Worm (Caenorhabditis elegans) whole organism, L2 larva: Measurements from ENCODE around the gene fbxb-16.
A peak's percentile ranks its signal among the peaks of the same experiment; 100 is the strongest.
"Not testable (repeated sequence)": the region's sequence is repeated elsewhere in the genome, so short reads cannot be mapped to it uniquely, and the experiment has no call there.

Experiments used
- F13H6.1 ChIP-seq: sonication (generic microtip); optimal IDR thresholded peaks from 2 replicates; lab custom pipeline; 2016; ENCODE audit warnings: missing genetic modification characterization, missing compliant biosample characterization
- R02D3.7 ChIP-seq: fragments of 150-350 bp; optimal IDR thresholded peaks from 2 replicates; lab custom pipeline; 2014; ENCODE audit warnings: missing biosample characterization, missing genetic modification characterization
- ZK546.5 ChIP-seq: sonication (generic microtip); optimal IDR thresholded peaks from 2 replicates; lab custom pipeline; 2017; ENCODE audit warnings: missing biosample characterization, missing genetic modification characterization
- aly-2 ChIP-seq: fragments of 150-350 bp; optimal IDR thresholded peaks from 2 replicates; lab custom pipeline; 2014; ENCODE audit warnings: missing biosample characterization, missing genetic modification characterization
- blmp-1 ChIP-seq: sonication (generic microtip); optimal IDR thresholded peaks from 2 replicates; lab custom pipeline; 2017; ENCODE audit warnings: missing genetic modification characterization, mild to moderate bottlenecking, missing compliant biosample characterization, antibody characterized with exemption, moderate library complexity; ENCODE audit not compliant: insufficient read depth
- ceh-82 ChIP-seq: fragments of 150-350 bp; optimal IDR thresholded peaks from 2 replicates; lab custom pipeline; 2014; ENCODE audit warnings: missing biosample characterization, missing genetic modification characterization
- egl-27 ChIP-seq: sonication (generic microtip); optimal IDR thresholded peaks from 3 replicates; lab custom pipeline; 2017; ENCODE audit warnings: missing biosample characterization, missing genetic modification reagents, missing genetic modification characterization
- elt-3 ChIP-seq: sonication (generic microtip); optimal IDR thresholded peaks from 2 replicates; lab custom pipeline; 2017; ENCODE audit warnings: missing biosample characterization, missing genetic modification characterization
- fos-1 ChIP-seq: fragments of 150-350 bp; optimal IDR thresholded peaks from 2 replicates; lab custom pipeline; 2014; ENCODE audit warnings: missing biosample characterization, missing genetic modification characterization
- lin-11 ChIP-seq: fragments of 150-350 bp; sonication (generic microtip); optimal IDR thresholded peaks from 2 replicates; lab custom pipeline; 2014; ENCODE audit warnings: missing biosample characterization, missing genetic modification characterization, inconsistent platforms, mixed read lengths
- lin-13 ChIP-seq: fragments of 150-350 bp; optimal IDR thresholded peaks from 2 replicates; lab custom pipeline; 2014; ENCODE audit warnings: missing biosample characterization, missing genetic modification reagents, missing genetic modification characterization
- lsy-2 ChIP-seq, 2 experiments: fragments of 150-350 bp in 1 of 2; sonication (generic microtip) in 1 of 2; optimal IDR thresholded peaks; 2 replicates each; lab custom pipeline; 2014 to 2017; ENCODE audit warnings: missing biosample characterization in 2 of 2, missing genetic modification characterization in 2 of 2
- mab-5 ChIP-seq: fragments of 150-350 bp; optimal IDR thresholded peaks from 2 replicates; lab custom pipeline; 2014; ENCODE audit warnings: missing biosample characterization, missing genetic modification characterization
- mbf-1 ChIP-seq: sonication (generic microtip); optimal IDR thresholded peaks from 2 replicates; lab custom pipeline; 2017; ENCODE audit warnings: missing biosample characterization, missing genetic modification characterization
- nhr-10 ChIP-seq: sonication (generic microtip); optimal IDR thresholded peaks from 2 replicates; lab custom pipeline; 2017; ENCODE audit warnings: missing biosample characterization, missing genetic modification characterization
- nhr-11 ChIP-seq: fragments of 150-350 bp; optimal IDR thresholded peaks from 2 replicates; lab custom pipeline; 2014; ENCODE audit warnings: missing biosample characterization, missing genetic modification characterization
- nhr-129 ChIP-seq: fragments of 150-350 bp; optimal IDR thresholded peaks from 2 replicates; lab custom pipeline; 2014; ENCODE audit warnings: missing biosample characterization, missing genetic modification characterization
- nhr-21 ChIP-seq: fragments of 150-350 bp; optimal IDR thresholded peaks from 2 replicates; lab custom pipeline; 2014; ENCODE audit warnings: missing biosample characterization, missing genetic modification characterization
- nhr-23 ChIP-seq: fragments of 150-350 bp; optimal IDR thresholded peaks from 2 replicates; lab custom pipeline; 2014; ENCODE audit warnings: missing biosample characterization, missing genetic modification reagents, missing genetic modification characterization
- nhr-25 ChIP-seq: fragments of 150-350 bp; sonication (generic microtip); optimal IDR thresholded peaks from 3 replicates; lab custom pipeline; 2014; ENCODE audit warnings: missing biosample characterization, missing genetic modification characterization
- peb-1 ChIP-seq: fragments of 150-350 bp; optimal IDR thresholded peaks from 2 replicates; lab custom pipeline; 2014; ENCODE audit warnings: missing biosample characterization, missing genetic modification characterization
- sem-4 ChIP-seq: fragments of 150-350 bp; optimal IDR thresholded peaks from 2 replicates; lab custom pipeline; 2014; ENCODE audit warnings: missing biosample characterization, missing genetic modification reagents, missing genetic modification characterization
- sma-9 ChIP-seq, 2 experiments: fragments of 150-350 bp in 1 of 2; sonication (generic microtip) in 1 of 2; optimal IDR thresholded peaks; 2 replicates each; lab custom pipeline; 2014 to 2016; ENCODE audit warnings: missing genetic modification characterization in 2 of 2, mild to moderate bottlenecking in 1 of 2, missing biosample characterization in 1 of 2, missing compliant biosample characterization in 1 of 2, missing genetic modification reagents in 1 of 2, moderate library complexity in 1 of 2
- snpc-4 ChIP-seq: fragments of 150-350 bp; optimal IDR thresholded peaks from 2 replicates; lab custom pipeline; 2014; ENCODE audit warnings: missing biosample characterization, missing genetic modification characterization
- unc-39 ChIP-seq: fragments of 150-350 bp; optimal IDR thresholded peaks from 2 replicates; lab custom pipeline; 2014; ENCODE audit warnings: missing biosample characterization, missing genetic modification characterization
- ztf-1 ChIP-seq: fragments of 200-800 bp; sonication (Bioruptor generic); conservative IDR thresholded peaks from 2 replicates; pipeline ENCODE4 v1.3.6; 2022; ENCODE audit warnings: missing genetic modification characterization, missing compliant biosample characterization
- ztf-11 ChIP-seq: sonication (generic microtip); optimal IDR thresholded peaks from 2 replicates; lab custom pipeline; 2017; ENCODE audit warnings: missing biosample characterization, missing genetic modification characterization
- ztf-4 ChIP-seq: fragments of 150-350 bp; optimal IDR thresholded peaks from 2 replicates; lab custom pipeline; 2014; ENCODE audit warnings: missing biosample characterization, missing genetic modification characterization

Gene fbxb-16

ce11 chrII:1661300-1661838 lies 9.7 kb upstream of the fbxb-16 start:
- peak in 1 of 2 experiments; percentile 33 for TF ChIP-seq lsy-2 (tag; optimal IDR thresholded peaks at IDR 0.05; lab: Kevin White, UChicago)

DNA sequence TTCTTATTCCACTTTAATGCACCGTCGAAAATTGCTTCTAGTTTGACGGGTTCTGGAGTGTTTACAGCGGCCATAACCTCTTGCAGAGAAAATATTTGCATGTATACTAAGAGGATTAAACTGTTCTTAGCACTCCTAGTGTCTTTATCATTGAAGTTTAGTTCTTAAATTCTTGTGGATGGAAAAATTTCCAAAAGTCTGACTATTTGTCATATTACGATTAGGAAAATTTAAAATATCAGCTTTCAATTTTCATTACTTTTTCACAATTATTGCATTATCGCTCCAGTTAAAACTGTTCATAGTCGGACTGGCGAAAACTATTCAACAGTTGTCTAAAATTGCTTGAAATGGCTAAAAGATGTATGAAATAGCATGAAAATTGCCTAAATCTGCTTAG lies 9.2 kb upstream of the fbxb-16 start, which contains the start of gene ZC204.13:
Gene ZC204.13, minus strand, starts transcription at position 101 of the 400 bp plus-strand sequence.
- TF ChIP-seq ztf-1 (GFP tag; lab: Robert Waterston, UW); ceh-82 (tag; lab: Kevin White, UChicago); nhr-10 (tag; lab: Kevin White, UChicago): not testable (repeated sequence)

ce11 chrII:1659729-1660128 lies 8.0 kb upstream of the fbxb-16 start:
- TF ChIP-seq fos-1 (tag; lab: Kevin White, UChicago) = peak; percentile 21
- TF ChIP-seq, all 48 proteins: peak for 1; not testable (repeated sequence) for 47

DNA sequence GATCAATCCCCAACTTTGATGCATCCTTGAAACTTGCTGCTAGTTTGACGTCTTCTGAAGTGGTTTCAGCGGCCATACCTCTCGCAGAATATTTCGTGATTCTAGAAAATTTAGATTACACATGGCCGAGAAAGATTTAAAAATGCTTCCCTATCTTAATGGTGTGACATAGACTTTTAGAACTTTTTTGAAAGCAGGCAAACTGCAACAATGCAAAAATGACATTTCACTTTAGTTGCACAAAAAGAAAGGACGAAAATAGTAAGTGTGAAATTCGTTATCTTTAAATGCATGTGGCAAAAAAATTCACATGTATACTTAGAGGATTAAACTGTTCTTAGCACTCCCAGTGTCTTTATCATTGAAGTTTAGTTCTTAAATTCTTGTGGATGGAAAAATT lies 5.5 kb upstream of the fbxb-16 start, which contains the start of gene ZC204.12:
Gene ZC204.12, minus strand, starts transcription at position 101 of the 400 bp plus-strand sequence.
- TF ChIP-seq ztf-1 (GFP tag; lab: Robert Waterston, UW) (no peak), mab-5 (tag; lab: Kevin White, UChicago) (no peak), lin-13 (no peak), egl-27 (tag; lab: Kevin White, UChicago) (no peak), lin-11 (tag; lab: Kevin White, UChicago) (no peak), snpc-4 (tag; lab: Kevin White, UChicago) (no peak), unc-39 (tag; lab: Kevin White, UChicago) (no peak), F13H6.1 (tag; lab: Kevin White, UChicago) (no peak), nhr-10 (tag; lab: Kevin White, UChicago) (no peak), lsy-2 (tag; optimal IDR thresholded peaks at IDR 0.05; lab: Kevin White, UChicago) (no peak), nhr-21 (tag; lab: Kevin White, UChicago) (no peak), peb-1 (no peak), nhr-129 (tag; lab: Kevin White, UChicago) (no peak), elt-3 (no peak), sem-4 (tag; lab: Kevin White, UChicago) (no peak), blmp-1 (tag; lab: Kevin White, UChicago) (no peak), R02D3.7 (tag; lab: Kevin White, UChicago) (no peak)

DNA sequence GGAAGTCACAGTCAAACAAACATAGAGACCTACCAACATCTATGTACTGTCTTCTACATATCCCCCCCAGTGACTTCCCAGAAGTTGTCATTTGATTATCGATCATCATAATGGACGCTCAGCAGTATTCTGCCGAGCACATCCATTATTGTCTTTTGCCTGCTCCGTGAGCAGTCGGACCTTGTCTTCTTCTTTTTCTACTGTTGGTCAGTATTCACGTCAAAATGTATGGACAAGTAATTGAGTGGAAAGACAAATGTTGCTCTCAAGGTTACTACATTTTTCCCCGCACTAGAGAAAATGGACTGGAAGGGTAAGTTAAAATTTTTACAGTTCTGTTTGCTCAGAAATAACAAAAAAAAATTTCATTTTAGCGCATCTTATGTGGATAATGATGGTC lies 3.2 kb upstream of the fbxb-16 start, which contains the start of gene btb-12:
Gene btb-12, plus strand, starts transcription at position 301 of the 400 bp plus-strand sequence.
- TF ChIP-seq nhr-23 (tag; lab: Kevin White, UChicago) (no peak), nhr-11 (tag; lab: Kevin White, UChicago) (no peak), snpc-4 (tag; lab: Kevin White, UChicago) (no peak), nhr-10 (tag; lab: Kevin White, UChicago) (no peak), nhr-25 (tag; lab: Kevin White, UChicago) (no peak), F13H6.1 (tag; lab: Kevin White, UChicago) (no peak), ztf-1 (GFP tag; lab: Robert Waterston, UW) (no peak), blmp-1 (tag; lab: Kevin White, UChicago) (no peak), ztf-11 (tag; lab: Kevin White, UChicago) (no peak), aly-2 (no peak), ztf-4 (tag; lab: Kevin White, UChicago) (no peak), mbf-1 (tag; lab: Kevin White, UChicago) (no peak)

DNA sequence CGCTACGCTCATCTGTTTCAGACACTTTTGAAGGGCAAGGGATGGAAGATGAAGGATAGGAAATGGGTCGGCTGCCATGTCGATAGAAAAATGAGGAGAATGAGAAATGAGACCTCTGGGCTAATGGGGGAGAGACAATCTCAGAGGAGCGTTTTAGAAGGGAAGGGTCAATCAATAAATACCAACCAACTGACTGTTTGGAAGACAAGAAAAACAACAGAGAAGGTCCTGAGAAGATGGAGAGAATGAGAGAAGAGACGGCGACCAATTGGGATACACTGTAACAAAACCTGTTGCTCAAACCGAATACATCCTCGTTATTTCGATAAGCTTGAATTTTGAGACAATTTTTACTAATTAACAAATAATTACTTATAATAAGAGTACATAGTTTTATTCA lies 1.7 kb upstream of the fbxb-16 start, which contains the start of gene fbxb-15:
Gene fbxb-15, minus strand, starts transcription at position 101 of the 400 bp plus-strand sequence.
- TF ChIP-seq lin-13 (no peak), egl-27 (tag; lab: Kevin White, UChicago) (no peak), peb-1 (no peak), ztf-11 (tag; lab: Kevin White, UChicago) (no peak), lin-11 (tag; lab: Kevin White, UChicago) (no peak), sma-9 (GFP tag; optimal IDR thresholded peaks at IDR 0.05; lab: Kevin White, UChicago) (no peak), sma-9 (tag; optimal IDR thresholded peaks at IDR 0.05; lab: Kevin White, UChicago) (no peak), ZK546.5 (no peak), snpc-4 (tag; lab: Kevin White, UChicago) (no peak)
